In the genomic region with DNA sequence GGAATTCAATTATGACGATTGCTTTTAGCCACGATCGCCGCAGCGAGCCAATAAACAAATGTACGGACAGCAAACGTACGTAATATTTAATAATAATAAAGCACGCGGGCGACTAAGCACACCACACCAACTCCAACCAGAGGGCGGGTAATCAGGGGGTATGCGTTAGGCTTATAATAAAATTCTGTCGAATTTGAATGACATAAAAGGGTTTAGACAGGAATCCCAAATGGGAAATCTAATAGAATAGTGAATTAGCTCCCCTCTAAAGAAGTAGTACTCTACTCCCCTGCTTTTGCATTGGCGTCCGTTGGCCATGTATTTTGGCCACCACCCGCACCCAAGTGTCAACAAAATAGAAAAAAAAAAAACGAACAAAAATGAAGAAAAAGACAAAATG, we compare ENCODE assay signal across 1 fruit fly cellular context.
TF ChIP-seq lines count a peak whose summit lies in the region.

No protein-coding gene starts in this region.

TF ChIP-seq in whole organism, embryonic, 481 proteins besides CTCF, POLR2A, EP300 and RAD21 (continued from another document and continues in another):
- no peak for TF ChIP-seq hkb (optimal IDR thresholded peaks at IDR 0.05; lab: Kevin White, UChicago)
- TF ChIP-seq hkb (GFP tag; IDR thresholded peaks at IDR 0.05; lab: Robert Waterston, UW): peak; percentile 41; the same call in 1 of the 2 replicates
- no peak for TF ChIP-seq ash1 (GFP tag; optimal IDR thresholded peaks at IDR 0.05; lab: Kevin White, UChicago)
- TF ChIP-seq az2 (GFP tag; optimal IDR thresholded peaks at IDR 0.05; lab: Kevin White, UChicago): no peak
- TF ChIP-seq CG43689 (GFP tag; IDR thresholded peaks at IDR 0.05; lab: Robert Waterston, UW): 0 out of 2 replicates have a peak, but pooled peaks have one; percentile 20
- TF ChIP-seq gem (tag; optimal IDR thresholded peaks at IDR 0.05; lab: Kevin White, UChicago): peak; percentile 21
- peak; percentile 62 for TF ChIP-seq sisA (GFP tag; IDR thresholded peaks at IDR 0.05; lab: Robert Waterston, UW)
- peak; percentile 22; the same call in 1 of the 2 replicates for TF ChIP-seq esg (GFP tag; conservative IDR thresholded peaks at IDR 0.05; lab: Robert Waterston, UW)
- no peak for TF ChIP-seq CG2116 (GFP tag; optimal IDR thresholded peaks at IDR 0.05; lab: Kevin White, UChicago)
- no peak for TF ChIP-seq Hey (tag; optimal IDR thresholded peaks at IDR 0.05; lab: Kevin White, UChicago)
- no peak for TF ChIP-seq Atf-2 (GFP tag; optimal IDR thresholded peaks at IDR 0.05; lab: Kevin White, UChicago)
- peak; percentile 33 for TF ChIP-seq CG18599 (GFP tag; optimal IDR thresholded peaks at IDR 0.05; lab: Kevin White, UChicago)
- TF ChIP-seq Jarid2 (GFP tag; optimal IDR thresholded peaks at IDR 0.05; lab: Kevin White, UChicago): no peak
- peak; percentile 41 for TF ChIP-seq sens (GFP tag; lab: Kevin White, UChicago)
- TF ChIP-seq CG16813 (GFP tag; IDR thresholded peaks at IDR 0.05; lab: Robert Waterston, UW; ENCODE audit: partially characterized antibody): peak; percentile 57; the same call in 2 of the 3 replicates
- TF ChIP-seq btn (GFP tag; optimal IDR thresholded peaks at IDR 0.05; lab: Kevin White, UChicago): no peak
- TF ChIP-seq Asciz (GFP tag; optimal IDR thresholded peaks at IDR 0.05; lab: Kevin White, UChicago): no peak
- TF ChIP-seq unpg (GFP tag; optimal IDR thresholded peaks at IDR 0.05; lab: Kevin White, UChicago): peak; percentile 13
- no peak for TF ChIP-seq Adf1 (GFP tag; IDR thresholded peaks at IDR 0.05; lab: Robert Waterston, UW)
- no peak for TF ChIP-seq seq (GFP tag; IDR thresholded peaks at IDR 0.05; lab: Robert Waterston, UW)
- no peak for TF ChIP-seq HHEX (GFP tag; optimal IDR thresholded peaks at IDR 0.05; lab: Kevin White, UChicago)
- no peak for TF ChIP-seq Hr39 (optimal IDR thresholded peaks at IDR 0.05; lab: Kevin White, UChicago)
- no peak for TF ChIP-seq Dip3 (GFP tag; optimal IDR thresholded peaks at IDR 0.05; lab: Kevin White, UChicago)
- no peak for TF ChIP-seq Hmr (GFP tag; optimal IDR thresholded peaks at IDR 0.05; lab: Kevin White, UChicago)
- no peak for TF ChIP-seq CG14965 (GFP tag; optimal IDR thresholded peaks at IDR 0.05; lab: Kevin White, UChicago; ENCODE audit: borderline replicate concordance)
- no peak for TF ChIP-seq CG10462 (GFP tag; optimal IDR thresholded peaks at IDR 0.05; lab: Kevin White, UChicago)
- TF ChIP-seq CG15269 (tag; optimal IDR thresholded peaks at IDR 0.05; lab: Kevin White, UChicago): peak; percentile 39
- TF ChIP-seq dysf (GFP tag; IDR thresholded peaks at IDR 0.05; lab: Robert Waterston, UW): peak; percentile 62; the same call in 2 of the 3 replicates
- TF ChIP-seq CG10431 (GFP tag; optimal IDR thresholded peaks at IDR 0.05; lab: Kevin White, UChicago): no peak
- TF ChIP-seq yki (optimal IDR thresholded peaks at IDR 0.05; lab: Kevin White, UChicago): no peak
- no peak for TF ChIP-seq hth (optimal IDR thresholded peaks at IDR 0.05; lab: Kevin White, UChicago)
- TF ChIP-seq CG17359 (tag; optimal IDR thresholded peaks at IDR 0.05; lab: Kevin White, UChicago): no peak
- TF ChIP-seq CG2120 (GFP tag; optimal IDR thresholded peaks at IDR 0.05; lab: Kevin White, UChicago): peak; percentile 3
- peak; percentile 49; the same call in 1 of the 2 replicates for TF ChIP-seq sob (GFP tag; IDR thresholded peaks at IDR 0.05; lab: Robert Waterston, UW)
- peak; percentile 60 for TF ChIP-seq chm (GFP tag; IDR thresholded peaks at IDR 0.05; lab: Robert Waterston, UW)
- TF ChIP-seq CG4282 (GFP tag; optimal IDR thresholded peaks at IDR 0.05; lab: Kevin White, UChicago): no peak
- TF ChIP-seq Hr51 (GFP tag; optimal IDR thresholded peaks at IDR 0.05; lab: Kevin White, UChicago): peak in 1 of 2 experiments; percentile 28
- TF ChIP-seq CG4360 (GFP tag; IDR thresholded peaks at IDR 0.05; lab: Robert Waterston, UW): no peak
- no peak for TF ChIP-seq CG3726 (GFP tag; IDR thresholded peaks at IDR 0.05; lab: Robert Waterston, UW)
- TF ChIP-seq Doc2 (GFP tag; IDR thresholded peaks at IDR 0.05; lab: Robert Waterston, UW): no peak
- no peak for TF ChIP-seq CG12391 (tag; optimal IDR thresholded peaks at IDR 0.05; lab: Kevin White, UChicago)
- no peak for TF ChIP-seq CkIIα-i1 (GFP tag; IDR thresholded peaks at IDR 0.05; lab: Robert Waterston, UW)
- TF ChIP-seq E2f1 (GFP tag; IDR thresholded peaks at IDR 0.05; lab: Robert Waterston, UW): peak; percentile 26; the same call in 1 of the 2 replicates
- TF ChIP-seq CG15011 (GFP tag; optimal IDR thresholded peaks at IDR 0.05; lab: Kevin White, UChicago): no peak
- no peak for TF ChIP-seq tna (GFP tag; IDR thresholded peaks at IDR 0.05; lab: Robert Waterston, UW; ENCODE audit: partially characterized antibody)
- no peak for TF ChIP-seq CG12299 (tag; optimal IDR thresholded peaks at IDR 0.05; lab: Kevin White, UChicago)
- no peak for TF ChIP-seq Meics (GFP tag; optimal IDR thresholded peaks at IDR 0.05; lab: Kevin White, UChicago)
- no peak for TF ChIP-seq CG9437 (GFP tag; optimal IDR thresholded peaks at IDR 0.05; lab: Kevin White, UChicago)
- TF ChIP-seq slou (GFP tag; optimal IDR thresholded peaks at IDR 0.05; lab: Kevin White, UChicago): no peak
- TF ChIP-seq schlank (tag; optimal IDR thresholded peaks at IDR 0.05; lab: Kevin White, UChicago): no peak
- no peak for TF ChIP-seq CG30403 (GFP tag; optimal IDR thresholded peaks at IDR 0.05; lab: Kevin White, UChicago)
- no peak for TF ChIP-seq D19A (tag; optimal IDR thresholded peaks at IDR 0.05; lab: Kevin White, UChicago)
- TF ChIP-seq CHES-1-like (GFP tag; optimal IDR thresholded peaks at IDR 0.05; lab: Kevin White, UChicago): no peak
- no peak for TF ChIP-seq crol (GFP tag; IDR thresholded peaks at IDR 0.05; lab: Robert Waterston, UW)
- no peak for TF ChIP-seq CG15073 (GFP tag; optimal IDR thresholded peaks at IDR 0.05; lab: Kevin White, UChicago)
- no peak for TF ChIP-seq CG6654 (GFP tag; optimal IDR thresholded peaks at IDR 0.05; lab: Kevin White, UChicago)
- peak; percentile 50 for TF ChIP-seq Ada2b (GFP tag; IDR thresholded peaks at IDR 0.05; lab: Robert Waterston, UW)
- TF ChIP-seq ewg (GFP tag; optimal IDR thresholded peaks at IDR 0.05; lab: Kevin White, UChicago): no peak
- TF ChIP-seq cad (GFP tag; optimal IDR thresholded peaks at IDR 0.05; lab: Kevin White, UChicago): no peak
- no peak for TF ChIP-seq salm (tag; optimal IDR thresholded peaks at IDR 0.05; lab: Kevin White, UChicago)
- TF ChIP-seq pfk (GFP tag; optimal IDR thresholded peaks at IDR 0.05; lab: Kevin White, UChicago): no peak
- TF ChIP-seq CG9817 (tag; optimal IDR thresholded peaks at IDR 0.05; lab: Kevin White, UChicago): peak; percentile 17
- no peak for TF ChIP-seq Ets97D (GFP tag; optimal IDR thresholded peaks at IDR 0.05; lab: Kevin White, UChicago)
- no peak for TF ChIP-seq pum (GFP tag; optimal IDR thresholded peaks at IDR 0.05; lab: Kevin White, UChicago)
- no peak for TF ChIP-seq C15 (GFP tag; IDR thresholded peaks at IDR 0.05; lab: Robert Waterston, UW)
- no peak; the same call in 1 of the 2 replicates for TF ChIP-seq Taf1 (GFP tag; IDR thresholded peaks at IDR 0.05; lab: Robert Waterston, UW)
- no peak for TF ChIP-seq CG17186 (GFP tag; optimal IDR thresholded peaks at IDR 0.05; lab: Kevin White, UChicago)
- no peak for TF ChIP-seq mld (GFP tag; IDR thresholded peaks at IDR 0.05; lab: Robert Waterston, UW; ENCODE audit: partially characterized antibody)
- no peak for TF ChIP-seq Dll (GFP tag; IDR thresholded peaks at IDR 0.05; lab: Robert Waterston, UW; ENCODE audit: partially characterized antibody)
- TF ChIP-seq BtbVII (GFP tag; optimal IDR thresholded peaks at IDR 0.05; lab: Kevin White, UChicago): no peak
- TF ChIP-seq Opbp (GFP tag; IDR thresholded peaks at IDR 0.05; lab: Robert Waterston, UW; ENCODE audit: partially characterized antibody): 0 out of 3 replicates have a peak, but pooled peaks have one; percentile 22
- TF ChIP-seq CG3407 (GFP tag; optimal IDR thresholded peaks at IDR 0.05; lab: Kevin White, UChicago): no peak
- peak; percentile 43; the same call in 1 of the 2 replicates for TF ChIP-seq CG4730 (GFP tag; IDR thresholded peaks at IDR 0.05; lab: Robert Waterston, UW)
- no peak for TF ChIP-seq ham (GFP tag; IDR thresholded peaks at IDR 0.05; lab: Robert Waterston, UW)
- no peak for TF ChIP-seq Lpt (GFP tag; optimal IDR thresholded peaks at IDR 0.05; lab: Kevin White, UChicago)
- no peak for TF ChIP-seq Bteb2 (GFP tag; optimal IDR thresholded peaks at IDR 0.05; lab: Kevin White, UChicago)
- TF ChIP-seq CG1603 (tag; optimal IDR thresholded peaks at IDR 0.05; lab: Kevin White, UChicago): peak; percentile 28
- no peak for TF ChIP-seq CG18764 (GFP tag; optimal IDR thresholded peaks at IDR 0.05; lab: Kevin White, UChicago)
- TF ChIP-seq Awh (GFP tag; IDR thresholded peaks at IDR 0.05; lab: Robert Waterston, UW): peak; percentile 33; the same call in 1 of the 2 replicates
- no peak for TF ChIP-seq CG33213 (GFP tag; optimal IDR thresholded peaks at IDR 0.05; lab: Kevin White, UChicago)
- TF ChIP-seq bbx (GFP tag; IDR thresholded peaks at IDR 0.05; lab: Robert Waterston, UW; ENCODE audit: partially characterized antibody): no peak
- no peak for TF ChIP-seq wek (GFP tag; optimal IDR thresholded peaks at IDR 0.05; lab: Kevin White, UChicago)
- TF ChIP-seq da (GFP tag; optimal IDR thresholded peaks at IDR 0.05; lab: Kevin White, UChicago): no peak
- peak; percentile 56 for TF ChIP-seq CG32772 (GFP tag; IDR thresholded peaks at IDR 0.05; lab: Robert Waterston, UW)
- no peak for TF ChIP-seq br (optimal IDR thresholded peaks at IDR 0.05; lab: Kevin White, UChicago)
- TF ChIP-seq CG15696 (tag; optimal IDR thresholded peaks at IDR 0.05; lab: Kevin White, UChicago): no peak
- TF ChIP-seq Kr (GFP tag; optimal IDR thresholded peaks at IDR 0.05; lab: Kevin White, UChicago): no peak
- TF ChIP-seq MBD-R2 (GFP tag; IDR thresholded peaks at IDR 0.05; lab: Robert Waterston, UW): no peak
- TF ChIP-seq dmrt99B (tag; optimal IDR thresholded peaks at IDR 0.05; lab: Kevin White, UChicago): peak; percentile 43
- no peak for TF ChIP-seq CG16815 (GFP tag; optimal IDR thresholded peaks at IDR 0.05; lab: Kevin White, UChicago)
- TF ChIP-seq CG11093 (GFP tag; IDR thresholded peaks at IDR 0.05; lab: Robert Waterston, UW): peak; percentile 53; the same call in 1 of the 3 replicates
- no peak for TF ChIP-seq CG6813 (GFP tag; optimal IDR thresholded peaks at IDR 0.05; lab: Kevin White, UChicago)
- TF ChIP-seq NfI (GFP tag; optimal IDR thresholded peaks at IDR 0.05; lab: Kevin White, UChicago): no peak
- peak; percentile 31 for TF ChIP-seq CG13424 (tag; optimal IDR thresholded peaks at IDR 0.05; lab: Kevin White, UChicago)
- TF ChIP-seq CG2678 (tag; optimal IDR thresholded peaks at IDR 0.05; lab: Kevin White, UChicago): peak; percentile 30
- TF ChIP-seq CG17912 (GFP tag; optimal IDR thresholded peaks at IDR 0.05; lab: Kevin White, UChicago): no peak
- no peak for TF ChIP-seq CG9727 (GFP tag; optimal IDR thresholded peaks at IDR 0.05; lab: Kevin White, UChicago)
- no peak for TF ChIP-seq bcd (GFP tag; optimal IDR thresholded peaks at IDR 0.05; lab: Kevin White, UChicago)
- no peak for TF ChIP-seq NK7.1 (GFP tag; optimal IDR thresholded peaks at IDR 0.05; lab: Kevin White, UChicago)
- TF ChIP-seq Bdp1 (GFP tag; optimal IDR thresholded peaks at IDR 0.05; lab: Kevin White, UChicago): no peak
- 0 out of 2 replicates have a peak, but pooled peaks have one; percentile 19 for TF ChIP-seq al (GFP tag; IDR thresholded peaks at IDR 0.05; lab: Robert Waterston, UW)
- TF ChIP-seq HLH3B (GFP tag; IDR thresholded peaks at IDR 0.05; lab: Robert Waterston, UW): peak; percentile 52
- TF ChIP-seq slbo (GFP tag; IDR thresholded peaks at IDR 0.05; lab: Robert Waterston, UW): peak; percentile 45; the same call in 1 of the 2 replicates
- TF ChIP-seq CG10366 (GFP tag; IDR thresholded peaks at IDR 0.05; lab: Robert Waterston, UW): peak; percentile 55
- TF ChIP-seq CG30020 (tag; optimal IDR thresholded peaks at IDR 0.05; lab: Kevin White, UChicago): no peak
- TF ChIP-seq CG9609 (GFP tag; optimal IDR thresholded peaks at IDR 0.05; lab: Kevin White, UChicago): no peak
- TF ChIP-seq CG32767 (GFP tag; IDR thresholded peaks at IDR 0.05; lab: Robert Waterston, UW): no peak
- TF ChIP-seq row (GFP tag; IDR thresholded peaks at IDR 0.05; lab: Robert Waterston, UW): peak; percentile 43
- no peak for TF ChIP-seq Myb (GFP tag; optimal IDR thresholded peaks at IDR 0.05; lab: Kevin White, UChicago)
- no peak for TF ChIP-seq Trl (optimal IDR thresholded peaks at IDR 0.05; lab: Kevin White, UChicago)
- TF ChIP-seq Trl (GFP tag; optimal IDR thresholded peaks at IDR 0.05; lab: Kevin White, UChicago): no peak
- TF ChIP-seq sqz (GFP tag; optimal IDR thresholded peaks at IDR 0.05; lab: Kevin White, UChicago): peak; percentile 24
- TF ChIP-seq CoRest (tag; optimal IDR thresholded peaks at IDR 0.05; lab: Kevin White, UChicago): peak; percentile 8
- TF ChIP-seq HmgZ (tag; optimal IDR thresholded peaks at IDR 0.05; lab: Kevin White, UChicago): no peak
- peak; percentile 42; the same call in 1 of the 2 replicates for TF ChIP-seq Atf6 (GFP tag; IDR thresholded peaks at IDR 0.05; lab: Robert Waterston, UW)
- TF ChIP-seq Dad (GFP tag; optimal IDR thresholded peaks at IDR 0.05; lab: Kevin White, UChicago): no peak
- no peak for TF ChIP-seq Antp (GFP tag; optimal IDR thresholded peaks at IDR 0.05; lab: Kevin White, UChicago)
- TF ChIP-seq mam (GFP tag; optimal IDR thresholded peaks at IDR 0.05; lab: Kevin White, UChicago): peak; percentile 7
- no peak for TF ChIP-seq Elba2 (GFP tag; optimal IDR thresholded peaks at IDR 0.05; lab: Kevin White, UChicago)
- no peak for TF ChIP-seq CG12104 (GFP tag; optimal IDR thresholded peaks at IDR 0.05; lab: Kevin White, UChicago)
- no peak for TF ChIP-seq aop (GFP tag; IDR thresholded peaks at IDR 0.05; lab: Robert Waterston, UW)
- no peak for TF ChIP-seq Vsx1 (GFP tag; optimal IDR thresholded peaks at IDR 0.05; lab: Kevin White, UChicago)
- no peak for TF ChIP-seq psq (GFP tag; optimal IDR thresholded peaks at IDR 0.05; lab: Kevin White, UChicago)
- no peak for TF ChIP-seq E2f2 (GFP tag; IDR thresholded peaks at IDR 0.05; lab: Robert Waterston, UW)
- TF ChIP-seq CG12769 (tag; optimal IDR thresholded peaks at IDR 0.05; lab: Kevin White, UChicago): peak; percentile 3
- peak; percentile 5 for TF ChIP-seq CG12071 (GFP tag; optimal IDR thresholded peaks at IDR 0.05; lab: Kevin White, UChicago)
- peak; percentile 26; the same call in 1 of the 3 replicates for TF ChIP-seq CG14050 (GFP tag; IDR thresholded peaks at IDR 0.05; lab: Robert Waterston, UW)
- no peak for TF ChIP-seq ftz-f1 (GFP tag; optimal IDR thresholded peaks at IDR 0.05; lab: Kevin White, UChicago)
- no peak for TF ChIP-seq stwl (tag; optimal IDR thresholded peaks at IDR 0.05; lab: Kevin White, UChicago)
- TF ChIP-seq CG14667 (GFP tag; IDR thresholded peaks at IDR 0.05; lab: Robert Waterston, UW): no peak
